Worm (Caenorhabditis elegans): ENCODE measurements around the gene R11A8.1.

- TF ChIP-seq sdz-12 (GFP tag; optimal IDR thresholded peaks at IDR 0.05) (no peak), zip-11 (GFP tag; IDR thresholded peaks at IDR 0.05) (no peak), fkh-10 (GFP tag; optimal IDR thresholded peaks at IDR 0.05) (no peak), nhr-28 (tag; optimal IDR thresholded peaks at IDR 0.05) (no peak), jun-1 (tag; optimal IDR thresholded peaks at IDR 0.05) (no peak), pqm-1 (tag; optimal IDR thresholded peaks at IDR 0.05) (no peak), lir-3 (tag; optimal IDR thresholded peaks at IDR 0.05) (no peak)
Measured at ce11 chrIV:10310329-10310728, 46.6 kb downstream of the R11A8.1 start, which contains the start of gene R09E10.8.

All from whole organism, L4 larva.